Fruit fly (Drosophila melanogaster) whole organism, prepupa: ENCODE results near the gene CG42558.

Experiments
- Blimp-1 ChIP-seq: fragments of 200-800 bp; sonication (Bioruptor generic); optimal IDR thresholded peaks from 3 replicates; lab custom pipeline; 2017; ENCODE audit warnings: missing biosample characterization, missing genetic modification characterization, mild to moderate bottlenecking, moderate library complexity, missing genetic modification reagents
- CG10631 ChIP-seq: fragments of 200-800 bp; sonication (Bioruptor generic); optimal IDR thresholded peaks from 2 replicates; lab custom pipeline; 2016; ENCODE audit warnings: missing biosample characterization, missing genetic modification characterization
- CG10669 ChIP-seq: fragments of 200-800 bp; sonication (Bioruptor generic); optimal IDR thresholded peaks from 3 replicates; lab custom pipeline; 2018; ENCODE audit warnings: missing biosample characterization, mild to moderate bottlenecking, missing genetic modification characterization, moderate library complexity
- CG11294 ChIP-seq: fragments of 200-800 bp; sonication (Bioruptor generic); IDR thresholded peaks from 2 replicates; pipeline ENCODE4 v1.3.6; 2022; ENCODE audit warnings: missing biosample characterization, missing genetic modification characterization
- CG11762 ChIP-seq: fragments of 200-800 bp; sonication (Bioruptor generic); optimal IDR thresholded peaks from 3 replicates; lab custom pipeline; 2016; ENCODE audit warnings: missing biosample characterization, missing genetic modification characterization; ENCODE audit not compliant: insufficient read depth
- CG11902 ChIP-seq: fragments of 200-800 bp; sonication (Bioruptor generic); optimal IDR thresholded peaks from 3 replicates; lab custom pipeline; 2016; ENCODE audit warnings: missing biosample characterization, missing genetic modification characterization
- CG15336 ChIP-seq: fragments of 200-800 bp; sonication (Bioruptor generic); IDR thresholded peaks from 2 replicates; pipeline ENCODE4 v1.3.6; 2022; ENCODE audit warnings: missing biosample characterization, missing genetic modification characterization
- CG1621 ChIP-seq: fragments of 200-800 bp; sonication (Bioruptor generic); optimal IDR thresholded peaks from 3 replicates; lab custom pipeline; 2018; ENCODE audit warnings: missing biosample characterization, mild to moderate bottlenecking, missing genetic modification characterization
- CG3032 ChIP-seq: fragments of 200-800 bp; optimal IDR thresholded peaks from 2 replicates; lab custom pipeline; 2019; ENCODE audit warnings: missing biosample characterization, mild to moderate bottlenecking, missing genetic modification characterization, moderate library complexity
- CG31627 ChIP-seq: fragments of 200-800 bp; sonication (Bioruptor generic); optimal IDR thresholded peaks from 3 replicates; lab custom pipeline; 2016; ENCODE audit warnings: missing biosample characterization, missing genetic modification characterization
- CG32006 ChIP-seq: fragments of 200-800 bp; sonication (Bioruptor generic); optimal IDR thresholded peaks from 3 replicates; lab custom pipeline; 2017; ENCODE audit warnings: missing biosample characterization, mild to moderate bottlenecking, missing genetic modification characterization
- CG34406 ChIP-seq: fragments of 200-800 bp; sonication (Bioruptor generic); optimal IDR thresholded peaks from 3 replicates; lab custom pipeline; 2016; ENCODE audit warnings: missing biosample characterization, missing genetic modification characterization
- CG4318 ChIP-seq: fragments of 200-800 bp; sonication (Bioruptor generic); optimal IDR thresholded peaks from 3 replicates; lab custom pipeline; 2017; ENCODE audit warnings: missing biosample characterization, mild to moderate bottlenecking, missing genetic modification characterization
- CG6163 ChIP-seq: fragments of 200-800 bp; sonication (Bioruptor generic); IDR thresholded peaks from 3 replicates; pipeline ENCODE4 v1.3.6; 2022; ENCODE audit warnings: missing biosample characterization, missing genetic modification characterization
- CG6276 ChIP-seq: fragments of 200-800 bp; sonication (Bioruptor generic); optimal IDR thresholded peaks from 2 replicates; lab custom pipeline; 2017; ENCODE audit warnings: missing biosample characterization, mild to moderate bottlenecking, missing genetic modification characterization
- CG6792 ChIP-seq: fragments of 200-800 bp; sonication (Bioruptor generic); optimal IDR thresholded peaks from 3 replicates; lab custom pipeline; 2016; ENCODE audit warnings: missing biosample characterization, missing genetic modification characterization
- CG6808 ChIP-seq: fragments of 200-800 bp; sonication (Bioruptor generic); optimal IDR thresholded peaks from 3 replicates; lab custom pipeline; 2017; ENCODE audit warnings: missing biosample characterization, missing genetic modification characterization, mild to moderate bottlenecking, moderate library complexity, missing genetic modification reagents
- CG6854 ChIP-seq: fragments of 200-800 bp; sonication (Bioruptor generic); optimal IDR thresholded peaks from 2 replicates; lab custom pipeline; 2017; ENCODE audit warnings: missing biosample characterization, mild to moderate bottlenecking, missing genetic modification characterization
- CG7368 ChIP-seq: fragments of 200-800 bp; sonication (Bioruptor generic); optimal IDR thresholded peaks from 3 replicates; lab custom pipeline; 2016; ENCODE audit warnings: missing biosample characterization, missing genetic modification characterization
- CG8319 ChIP-seq: fragments of 200-800 bp; sonication (Bioruptor generic); optimal IDR thresholded peaks from 3 replicates; lab custom pipeline; 2016; ENCODE audit warnings: missing biosample characterization, missing genetic modification characterization
- CG8632 ChIP-seq: fragments of 200-800 bp; sonication (Bioruptor generic); optimal IDR thresholded peaks from 3 replicates; lab custom pipeline; 2016; ENCODE audit warnings: missing biosample characterization, missing genetic modification characterization
- CG9139 ChIP-seq: fragments of 200-800 bp; sonication (Bioruptor generic); optimal IDR thresholded peaks from 3 replicates; lab custom pipeline; 2017; ENCODE audit warnings: missing biosample characterization, mild to moderate bottlenecking, missing genetic modification characterization
- Eip78C ChIP-seq: fragments of 200-800 bp; sonication (Bioruptor generic); peaks from one replicate; lab custom pipeline; 2016; ENCODE audit warnings: missing biosample characterization, missing genetic modification characterization
- Eip93F ChIP-seq: fragments of 200-800 bp; sonication (Bioruptor generic); optimal IDR thresholded peaks from 2 replicates; lab custom pipeline; 2016; ENCODE audit warnings: missing biosample characterization, mild to moderate bottlenecking, missing genetic modification characterization
- Ets21C ChIP-seq: fragments of 200-800 bp; sonication (Bioruptor generic); optimal IDR thresholded peaks from 3 replicates; lab custom pipeline; 2016; ENCODE audit warnings: missing biosample characterization, missing genetic modification characterization
- Ets96B ChIP-seq: fragments of 200-800 bp; optimal IDR thresholded peaks from 2 replicates; lab custom pipeline; 2019; ENCODE audit warnings: missing biosample characterization, mild to moderate bottlenecking, missing genetic modification characterization, moderate library complexity
- Gug ChIP-seq: fragments of 200-800 bp; sonication (Bioruptor generic); IDR thresholded peaks from 2 replicates; pipeline ENCODE4 v1.3.6; 2022; ENCODE audit warnings: missing biosample characterization, missing genetic modification characterization
- Hr39 ChIP-seq: fragments of 200-800 bp; sonication (Bioruptor generic); optimal IDR thresholded peaks from 2 replicates; lab custom pipeline; 2016; ENCODE audit warnings: missing biosample characterization, missing genetic modification characterization
- Hr4 ChIP-seq: fragments of 200-800 bp; sonication (Bioruptor generic); optimal IDR thresholded peaks from 3 replicates; lab custom pipeline; 2016; ENCODE audit warnings: missing biosample characterization, missing genetic modification characterization
- Lpt ChIP-seq: fragments of 200-800 bp; sonication (Bioruptor generic); optimal IDR thresholded peaks from 3 replicates; lab custom pipeline; 2016; ENCODE audit warnings: missing biosample characterization, missing genetic modification characterization
- Met ChIP-seq: fragments of 200-800 bp; sonication (Bioruptor generic); optimal IDR thresholded peaks from 3 replicates; lab custom pipeline; 2016; ENCODE audit warnings: missing biosample characterization, missing genetic modification characterization
- OdsH ChIP-seq: fragments of 200-800 bp; sonication (Bioruptor generic); optimal IDR thresholded peaks from 3 replicates; lab custom pipeline; 2016; ENCODE audit warnings: missing biosample characterization, missing genetic modification characterization
- Smox ChIP-seq: fragments of 200-800 bp; sonication (Bioruptor generic); optimal IDR thresholded peaks from 3 replicates; lab custom pipeline; 2016; ENCODE audit warnings: missing biosample characterization, missing genetic modification characterization
- Sox102F ChIP-seq: fragments of 200-800 bp; sonication (Bioruptor generic); optimal IDR thresholded peaks from 2 replicates; lab custom pipeline; 2016; ENCODE audit warnings: missing biosample characterization, mild to moderate bottlenecking, missing genetic modification characterization
- Sox14 ChIP-seq: fragments of 200-800 bp; sonication (Bioruptor generic); optimal IDR thresholded peaks from 3 replicates; lab custom pipeline; 2016; ENCODE audit warnings: missing biosample characterization, missing genetic modification characterization
- Sox15 ChIP-seq: fragments of 200-800 bp; sonication (Bioruptor generic); optimal IDR thresholded peaks from 3 replicates; lab custom pipeline; 2016; ENCODE audit warnings: missing biosample characterization, missing genetic modification characterization
- achi ChIP-seq: fragments of 200-800 bp; sonication (Bioruptor generic); optimal IDR thresholded peaks from 3 replicates; lab custom pipeline; 2016; ENCODE audit warnings: missing biosample characterization, missing genetic modification characterization
- cyc ChIP-seq: fragments of 200-800 bp; sonication (Bioruptor generic); optimal IDR thresholded peaks from 3 replicates; lab custom pipeline; 2016; ENCODE audit warnings: missing biosample characterization, missing genetic modification characterization
- dsx ChIP-seq: fragments of 200-800 bp; optimal IDR thresholded peaks from 3 replicates; lab custom pipeline; 2019; ENCODE audit warnings: missing biosample characterization, mild to moderate bottlenecking, missing genetic modification characterization, moderate library complexity; ENCODE audit not compliant: poor library complexity, severe bottlenecking
- eg ChIP-seq: fragments of 200-800 bp; sonication (Bioruptor generic); IDR thresholded peaks from 3 replicates; pipeline ENCODE4 v1.3.6; 2022; ENCODE audit warnings: missing biosample characterization, missing genetic modification characterization
- esn ChIP-seq: fragments of 200-800 bp; sonication (Bioruptor generic); optimal IDR thresholded peaks from 2 replicates; lab custom pipeline; 2016; ENCODE audit warnings: missing biosample characterization, mild to moderate bottlenecking, missing genetic modification characterization, moderate library complexity
- fd59A ChIP-seq: fragments of 200-800 bp; sonication (Bioruptor generic); optimal IDR thresholded peaks from 2 replicates; lab custom pipeline; 2017; ENCODE audit warnings: missing biosample characterization, mild to moderate bottlenecking, missing genetic modification characterization, missing genetic modification reagents
- fd85E ChIP-seq: fragments of 200-800 bp; sonication (Bioruptor generic); optimal IDR thresholded peaks from 3 replicates; lab custom pipeline; 2016; ENCODE audit warnings: missing biosample characterization, missing genetic modification characterization
- fkh ChIP-seq: fragments of 200-800 bp; sonication (Bioruptor generic); optimal IDR thresholded peaks from 3 replicates; lab custom pipeline; 2017; ENCODE audit warnings: missing biosample characterization, mild to moderate bottlenecking, missing genetic modification characterization, moderate library complexity
- lz ChIP-seq: fragments of 200-800 bp; sonication (Bioruptor generic); optimal IDR thresholded peaks from 3 replicates; lab custom pipeline; 2016; ENCODE audit warnings: missing biosample characterization, missing genetic modification characterization
- net ChIP-seq: fragments of 200-800 bp; sonication (Bioruptor generic); optimal IDR thresholded peaks from 3 replicates; lab custom pipeline; 2016; ENCODE audit warnings: missing biosample characterization, missing genetic modification characterization
- salr ChIP-seq, 2 experiments: fragments of 200-800 bp; sonication (Bioruptor generic); optimal IDR thresholded peaks; 3 replicates each; lab custom pipeline; 2016 to 2018; ENCODE audit warnings: missing biosample characterization in 2 of 2, missing genetic modification characterization in 2 of 2, mild to moderate bottlenecking in 1 of 2
- vri ChIP-seq: fragments of 200-800 bp; sonication (Bioruptor generic); optimal IDR thresholded peaks from 3 replicates; lab custom pipeline; 2016; ENCODE audit warnings: missing biosample characterization, mild to moderate bottlenecking, missing genetic modification characterization

CG42558 gene

DNA sequence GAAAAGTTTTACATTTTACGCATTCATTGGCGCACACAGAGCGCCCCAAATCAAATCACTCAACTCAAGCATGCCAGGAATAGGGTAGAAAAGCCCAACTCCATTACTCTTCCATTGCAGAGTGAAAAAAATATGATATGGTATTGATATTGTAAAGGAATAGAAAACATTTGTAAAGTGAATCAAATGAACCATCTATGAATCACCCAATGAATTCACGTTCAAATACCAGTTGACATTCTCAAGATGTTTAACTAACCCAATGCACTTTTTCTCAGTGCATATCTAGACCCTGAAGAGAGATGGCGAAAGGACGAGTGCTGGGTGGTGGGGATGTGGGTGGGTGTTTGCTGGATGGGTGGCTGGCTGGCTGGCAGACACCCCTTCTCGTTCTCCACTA is 45.5 kb downstream of the CG42558 start (continued):
- TF ChIP-seq CG3032 (tag; lab: Kevin White, UChicago) = no peak
- TF ChIP-seq CG9139 (GFP tag; lab: Kevin White, UChicago) = no peak
- peak; percentile 17 for TF ChIP-seq CG31627 (GFP tag; lab: Kevin White, UChicago)
- TF ChIP-seq esn (GFP tag; lab: Kevin White, UChicago) = no peak
- no peak for TF ChIP-seq Sox15 (GFP tag; lab: Kevin White, UChicago)
- TF ChIP-seq CG4318 (GFP tag; lab: Kevin White, UChicago) = no peak
- peak; percentile 30 for TF ChIP-seq Ets96B
- TF ChIP-seq CG11762 = no peak
- no peak for TF ChIP-seq net (GFP tag; lab: Kevin White, UChicago)
- no peak for TF ChIP-seq salr (GFP tag; optimal IDR thresholded peaks at IDR 0.05; lab: Kevin White, UChicago)
- TF ChIP-seq eg (GFP tag; lab: Robert Waterston, UW) = no peak
- no peak for TF ChIP-seq CG15336 (GFP tag; lab: Robert Waterston, UW)
- peak; percentile 20 for TF ChIP-seq OdsH
- no peak for TF ChIP-seq Sox14 (GFP tag; lab: Kevin White, UChicago)
- no peak for TF ChIP-seq achi (GFP tag; lab: Kevin White, UChicago)
- no peak for TF ChIP-seq CG11294 (GFP tag; lab: Robert Waterston, UW)
- TF ChIP-seq, all 60 proteins: peak for 21

DNA sequence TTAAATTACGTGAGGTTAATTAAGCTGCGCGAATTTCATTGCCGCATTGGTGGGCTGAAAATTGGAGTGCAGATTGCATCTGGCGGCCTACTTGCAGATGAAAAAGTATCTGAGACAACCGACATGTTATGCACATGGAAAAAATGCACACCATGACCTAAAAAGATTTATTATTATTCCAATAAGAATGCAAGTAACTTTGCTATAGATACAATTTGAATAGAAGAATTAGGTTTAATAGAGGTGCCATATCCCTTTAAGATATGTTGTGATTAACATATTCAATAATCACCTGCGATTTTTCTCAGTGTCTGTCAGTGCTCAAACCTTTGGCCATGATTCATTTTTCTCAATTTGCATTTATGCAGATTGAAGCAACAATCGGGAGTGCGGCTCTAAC is 48.4 kb downstream of the CG42558 start:
- TF ChIP-seq Met (GFP tag; lab: Kevin White, UChicago) (no peak), Sox15 (GFP tag; lab: Kevin White, UChicago) (no peak), Eip78C (peak; percentile 77), CG6854 (GFP tag; lab: Kevin White, UChicago) (no peak), Sox102F (GFP tag; lab: Kevin White, UChicago) (peak; percentile 49), Hr39 (GFP tag; lab: Kevin White, UChicago) (peak; percentile 39), fd85E (GFP tag; lab: Kevin White, UChicago) (no peak), Smox (peak; percentile 14), Gug (peak; percentile 24; the same call in 1 of the 2 replicates), CG6276 (GFP tag; lab: Kevin White, UChicago) (peak; percentile 16), CG6163 (peak; percentile 70), fkh (no peak), CG11294 (GFP tag; lab: Robert Waterston, UW) (no peak), net (GFP tag; lab: Kevin White, UChicago) (no peak), CG32006 (GFP tag; lab: Kevin White, UChicago) (peak; percentile 48), CG31627 (GFP tag; lab: Kevin White, UChicago) (peak; percentile 7), CG10669 (GFP tag; lab: Kevin White, UChicago) (no peak), esn (GFP tag; lab: Kevin White, UChicago) (peak; percentile 49), CG8632 (GFP tag; lab: Kevin White, UChicago) (peak; percentile 8), salr (GFP tag; optimal IDR thresholded peaks at IDR 0.05; lab: Kevin White, UChicago) (no peak), Blimp-1 (no peak), CG34406 (GFP tag; lab: Kevin White, UChicago) (peak; percentile 18), CG1621 (tag; lab: Kevin White, UChicago) (no peak), CG6808 (no peak), CG7368 (GFP tag; lab: Kevin White, UChicago) (no peak), lz (GFP tag; lab: Kevin White, UChicago) (peak; percentile 26), Hr4 (peak; percentile 20), CG6792 (GFP tag; lab: Kevin White, UChicago) (peak; percentile 51), vri (no peak), Lpt (GFP tag; lab: Kevin White, UChicago) (peak; percentile 15), CG4318 (GFP tag; lab: Kevin White, UChicago) (peak; percentile 6), OdsH (peak; percentile 59), CG15336 (GFP tag; lab: Robert Waterston, UW) (peak; percentile 72), cyc (GFP tag; lab: Kevin White, UChicago) (peak; percentile 48), CG11762 (peak; percentile 33), CG8319 (GFP tag; lab: Kevin White, UChicago) (no peak), dsx (GFP tag; lab: Kevin White, UChicago) (no peak), CG3032 (tag; lab: Kevin White, UChicago) (no peak), fd59A (no peak), Ets21C (GFP tag; lab: Kevin White, UChicago) (peak; percentile 34), CG10631 (GFP tag; lab: Kevin White, UChicago) (peak; percentile 19), CG11902 (no peak), Eip93F (GFP tag; lab: Kevin White, UChicago) (no peak)
